Fruit fly (Drosophila melanogaster) Kc167 (cell line): ENCODE measurements around the gene QIL1.

Source experiments
- insv ChIP-seq: fragments of >200 bp; optimal IDR thresholded peaks from 3 replicates; lab custom pipeline; 2018; ENCODE audit warnings: missing external identifiers
- psq ChIP-seq: fragments of >200 bp; optimal IDR thresholded peaks from 2 replicates; lab custom pipeline; 2017; ENCODE audit warnings: missing external identifiers
- ttk ChIP-seq: sonication (Bioruptor generic); optimal IDR thresholded peaks from 2 replicates; lab custom pipeline; 2017; ENCODE audit warnings: missing external identifiers

dm6 chr3L:17447881-17448280 is 17.9 kb upstream of the QIL1 start:
- TF ChIP-seq psq, result no peak
- no peak for TF ChIP-seq ttk (lab: Kevin White, UChicago)
- no peak for TF ChIP-seq insv
